Worm (Caenorhabditis elegans) whole organism, L2 larva: ENCODE data around the gene F42A9.8.

ENCODE experiments used
- C34F6.9 ChIP-seq: fragments of 150-350 bp; optimal IDR thresholded peaks from 2 replicates; lab custom pipeline; 2014; ENCODE audit warnings: missing biosample characterization, missing genetic modification characterization
- aly-2 ChIP-seq: fragments of 150-350 bp; optimal IDR thresholded peaks from 2 replicates; lab custom pipeline; 2014; ENCODE audit warnings: missing biosample characterization, missing genetic modification characterization
- ama-1 ChIP-seq: fragments of 150-350 bp; optimal IDR thresholded peaks from 2 replicates; lab custom pipeline; 2018; ENCODE audit warnings: inconsistent platforms
- elt-3 ChIP-seq: sonication (generic microtip); optimal IDR thresholded peaks from 2 replicates; lab custom pipeline; 2017; ENCODE audit warnings: missing biosample characterization, missing genetic modification characterization
- gmeb-1 ChIP-seq: fragments of 150-350 bp; optimal IDR thresholded peaks from 2 replicates; lab custom pipeline; 2014; ENCODE audit warnings: missing biosample characterization, missing genetic modification characterization
- lin-39 ChIP-seq: fragments of 150-350 bp; optimal IDR thresholded peaks from 2 replicates; lab custom pipeline; 2014; ENCODE audit warnings: missing biosample characterization, missing genetic modification reagents, missing genetic modification characterization
- mab-5 ChIP-seq: fragments of 150-350 bp; optimal IDR thresholded peaks from 2 replicates; lab custom pipeline; 2014; ENCODE audit warnings: missing biosample characterization, missing genetic modification characterization
- nhr-12 ChIP-seq: fragments of 150-350 bp; optimal IDR thresholded peaks from 2 replicates; lab custom pipeline; 2014; ENCODE audit warnings: missing biosample characterization, missing genetic modification characterization
- skn-1 ChIP-seq: sonication (generic microtip); optimal IDR thresholded peaks from 2 replicates; lab custom pipeline; 2017; ENCODE audit warnings: missing biosample characterization, missing genetic modification characterization
- zag-1 ChIP-seq: fragments of 150-350 bp; optimal IDR thresholded peaks from 2 replicates; lab custom pipeline; 2014; ENCODE audit warnings: missing biosample characterization, missing genetic modification characterization

DNA sequence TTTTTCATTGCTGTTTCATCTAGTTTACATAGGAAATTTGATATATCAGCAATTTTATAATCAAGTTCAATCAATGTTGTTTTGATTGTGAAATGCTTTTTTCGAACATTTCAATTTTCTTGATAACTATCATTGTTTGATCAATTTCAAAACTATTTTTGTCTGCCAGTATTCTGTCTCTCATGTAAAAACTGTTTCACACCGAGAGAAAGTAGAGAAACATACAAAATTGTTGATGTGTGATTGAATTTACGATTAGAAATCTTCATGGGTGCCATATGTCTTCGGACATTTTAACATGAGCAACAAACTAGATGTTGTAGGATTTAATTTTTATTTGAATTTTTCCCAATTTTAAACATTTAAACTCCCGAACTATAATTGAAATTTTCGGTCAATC, 32.1 kb upstream of the F42A9.8 start, which contains the start of gene C49C8.2:
- TF ChIP-seq zag-1 (tag; lab: Kevin White, UChicago) (no peak), skn-1 (peak; percentile 57), C34F6.9 (peak; percentile 20), lin-39 (no peak), mab-5 (tag; lab: Kevin White, UChicago) (no peak), aly-2 (tag; lab: Kevin White, UChicago) (no peak), gmeb-1 (tag; lab: Kevin White, UChicago) (peak; percentile 17), elt-3 (tag; lab: Kevin White, UChicago) (no peak), nhr-12 (tag; lab: Kevin White, UChicago) (no peak), ama-1 (lab: Kevin White, UChicago) (no peak)
